Worm (Caenorhabditis elegans): Measurements from ENCODE around the gene saeg-1.

ce11 chrV:10904795-10905194 is 39.3 kb upstream of the saeg-1 start:
- no peak for TF ChIP-seq nhr-90 (tag; optimal IDR thresholded peaks at IDR 0.05; ENCODE audit: poor library complexity)
- no peak for TF ChIP-seq aha-1 (tag; optimal IDR thresholded peaks at IDR 0.05)
- no peak for TF ChIP-seq sox-4 (tag; optimal IDR thresholded peaks at IDR 0.05)
- no peak for TF ChIP-seq tlp-1 (tag; optimal IDR thresholded peaks at IDR 0.05)
- no peak for TF ChIP-seq nhr-237 (tag; optimal IDR thresholded peaks at IDR 0.05)
- no peak for TF ChIP-seq nhr-47 (tag; optimal IDR thresholded peaks at IDR 0.05)
- peak; percentile 61 for TF ChIP-seq blmp-1 (tag; optimal IDR thresholded peaks at IDR 0.05)
- TF ChIP-seq lin-13 (GFP tag; optimal IDR thresholded peaks at IDR 0.05) = no peak
- TF ChIP-seq ceh-82 (tag; optimal IDR thresholded peaks at IDR 0.05) = peak in 1 of 3 experiments; percentile 32
